Fruit fly (Drosophila melanogaster) whole organism, embryonic: ENCODE data around the gene Oatp30B.

Experiments used
- Ada2b ChIP-seq: fragments of 200-800 bp; sonication (Bioruptor generic); IDR thresholded peaks from 2 replicates; pipeline ENCODE4 v1.3.6; 2022; ENCODE audit warnings: missing biosample characterization, missing genetic modification characterization
- Atf6 ChIP-seq: fragments of 200-800 bp; sonication (Bioruptor generic); IDR thresholded peaks from 2 replicates; pipeline ENCODE4 v1.3.6; 2022; ENCODE audit warnings: missing biosample characterization, missing genetic modification characterization
- Awh ChIP-seq: fragments of 200-800 bp; sonication (Bioruptor generic); IDR thresholded peaks from 2 replicates; pipeline ENCODE4, ENCODE4 v1.3.6; 2022; ENCODE audit warnings: missing biosample characterization, missing genetic modification characterization
- CG1024 ChIP-seq: fragments of 200-800 bp; sonication (Bioruptor generic); IDR thresholded peaks from 2 replicates; pipeline ENCODE4 v1.3.6; 2022; ENCODE audit warnings: missing biosample characterization, missing genetic modification characterization
- CG10274 ChIP-seq: fragments of 200-800 bp; sonication (Bioruptor generic); optimal IDR thresholded peaks from 3 replicates; lab custom pipeline; 2017; ENCODE audit warnings: missing biosample characterization, mild to moderate bottlenecking, missing genetic modification characterization
- CG11398 ChIP-seq: fragments of 200-800 bp; sonication (Bioruptor generic); optimal IDR thresholded peaks from 2 replicates; lab custom pipeline; 2016; ENCODE audit warnings: missing biosample characterization, missing genetic modification characterization
- CG11723 ChIP-seq: fragments of 200-800 bp; sonication (Bioruptor generic); optimal IDR thresholded peaks from 2 replicates; lab custom pipeline; 2017; ENCODE audit warnings: missing biosample characterization, mild to moderate bottlenecking, missing genetic modification characterization
- CG14014 ChIP-seq: fragments of 200-800 bp; sonication (Bioruptor generic); IDR thresholded peaks from 2 replicates; pipeline ENCODE4 v1.3.6; 2022; ENCODE audit warnings: missing biosample characterization, missing genetic modification characterization
- CG1603 ChIP-seq: fragments of 200-800 bp; sonication (Bioruptor generic); optimal IDR thresholded peaks from 2 replicates; lab custom pipeline; 2019; ENCODE audit warnings: missing biosample characterization, mild to moderate bottlenecking, missing genetic modification characterization, moderate library complexity
- CG17186 ChIP-seq: fragments of 200-800 bp; sonication (Bioruptor generic); optimal IDR thresholded peaks from 3 replicates; lab custom pipeline; 2017; ENCODE audit warnings: missing biosample characterization, missing genetic modification reagents, missing genetic modification characterization
- CG17359 ChIP-seq: fragments of 200-800 bp; sonication (Bioruptor generic); optimal IDR thresholded peaks from 3 replicates; lab custom pipeline; 2018; ENCODE audit warnings: missing biosample characterization, mild to moderate bottlenecking, missing genetic modification characterization, moderate library complexity
- CG2202 ChIP-seq: fragments of 200-800 bp; sonication (Bioruptor generic); optimal IDR thresholded peaks from 2 replicates; lab custom pipeline; 2018; ENCODE audit warnings: missing biosample characterization, mild to moderate bottlenecking, missing genetic modification characterization
- CG2889 ChIP-seq: fragments of 200-800 bp; sonication (Bioruptor generic); IDR thresholded peaks from 3 replicates; pipeline ENCODE4 v1.3.6; 2022; ENCODE audit warnings: missing biosample characterization, missing genetic modification characterization
- CG30020 ChIP-seq: fragments of 200-800 bp; optimal IDR thresholded peaks from 2 replicates; lab custom pipeline; 2019; ENCODE audit warnings: missing biosample characterization, mild to moderate bottlenecking, missing genetic modification characterization, moderate library complexity
- CG42726 ChIP-seq: fragments of 200-800 bp; sonication (Bioruptor generic); IDR thresholded peaks from 2 replicates; pipeline ENCODE4 v1.3.6; 2022; ENCODE audit warnings: missing biosample characterization, missing genetic modification characterization; ENCODE audit not compliant: partially characterized antibody
- CG7271 ChIP-seq: fragments of 200-800 bp; sonication (Bioruptor generic); optimal IDR thresholded peaks from 2 replicates; lab custom pipeline; 2018; ENCODE audit warnings: missing biosample characterization, mild to moderate bottlenecking, missing genetic modification characterization, moderate library complexity
- CG8388 ChIP-seq: fragments of 200-800 bp; sonication (Bioruptor generic); optimal IDR thresholded peaks from 2 replicates; lab custom pipeline; 2019; ENCODE audit warnings: missing biosample characterization, mild to moderate bottlenecking, missing genetic modification characterization, moderate library complexity
- CG8765 ChIP-seq: fragments of 200-800 bp; sonication (Bioruptor generic); IDR thresholded peaks from 2 replicates; pipeline ENCODE4 v1.3.6; 2022; ENCODE audit warnings: missing biosample characterization, missing genetic modification characterization
- Dbx ChIP-seq: fragments of 200-800 bp; sonication (Bioruptor generic); IDR thresholded peaks from 3 replicates; pipeline ENCODE4 v1.3.6; 2022; ENCODE audit warnings: missing biosample characterization, missing genetic modification characterization
- Dll ChIP-seq: fragments of 200-800 bp; sonication (Bioruptor generic); IDR thresholded peaks from 4 replicates; pipeline ENCODE4 v1.3.6; 2022; ENCODE audit warnings: missing biosample characterization, missing genetic modification characterization; ENCODE audit not compliant: partially characterized antibody
- Ets97D ChIP-seq: fragments of 200-800 bp; sonication (Bioruptor generic); optimal IDR thresholded peaks from 3 replicates; lab custom pipeline; 2016; ENCODE audit warnings: missing biosample characterization, missing genetic modification characterization
- Hand ChIP-seq: fragments of 200-800 bp; sonication (Bioruptor generic); optimal IDR thresholded peaks from 2 replicates; lab custom pipeline; 2017; ENCODE audit warnings: mild to moderate bottlenecking, missing biosample characterization, missing genetic modification reagents, missing genetic modification characterization
- MTF-1 ChIP-seq: fragments of 200-800 bp; sonication (Bioruptor generic); optimal IDR thresholded peaks from 2 replicates; lab custom pipeline; 2018; ENCODE audit warnings: missing biosample characterization, mild to moderate bottlenecking, missing genetic modification characterization, borderline replicate concordance
- Med ChIP-seq: fragments of 200-800 bp; sonication (Bioruptor generic); peaks from one replicate; lab custom pipeline; 2016; ENCODE audit warnings: missing biosample characterization, missing genetic modification characterization, mild to moderate bottlenecking, inconsistent platforms, moderate library complexity
- Scr ChIP-seq: fragments of 200-800 bp; sonication (Bioruptor generic); IDR thresholded peaks from 2 replicates; pipeline ENCODE4 v1.3.6; 2022; ENCODE audit warnings: missing biosample characterization, missing genetic modification characterization; ENCODE audit not compliant: partially characterized antibody
- Sin3A ChIP-seq: fragments of >200 bp; optimal IDR thresholded peaks from 2 replicates; lab custom pipeline; 2018
- Sox102F ChIP-seq: fragments of 200-800 bp; sonication (Bioruptor generic); optimal IDR thresholded peaks from 2 replicates; lab custom pipeline; 2018; ENCODE audit warnings: missing biosample characterization, mild to moderate bottlenecking, missing genetic modification characterization, moderate library complexity
- al ChIP-seq: fragments of 200-800 bp; sonication (Bioruptor generic); IDR thresholded peaks from 2 replicates; pipeline ENCODE4 v1.3.6; 2022; ENCODE audit warnings: missing biosample characterization, missing genetic modification characterization
- bsh ChIP-seq, 2 experiments: fragments of 200-800 bp; sonication (Bioruptor generic); optimal IDR thresholded peaks; 2 replicates each; lab custom pipeline; 2017 to 2018; ENCODE audit warnings: mild to moderate bottlenecking in 2 of 2, missing biosample characterization in 2 of 2, missing genetic modification characterization in 2 of 2, moderate library complexity in 1 of 2
- crol ChIP-seq: fragments of 200-800 bp; sonication (Bioruptor generic); IDR thresholded peaks from 2 replicates; pipeline ENCODE4 v1.3.6; 2022; ENCODE audit warnings: missing biosample characterization, missing genetic modification characterization
- danr ChIP-seq: fragments of 200-800 bp; sonication (Bioruptor generic); IDR thresholded peaks from 2 replicates; pipeline ENCODE4 v1.3.6; 2022; ENCODE audit warnings: missing biosample characterization, missing genetic modification characterization
- eyg ChIP-seq: fragments of 200-800 bp; sonication (Bioruptor generic); optimal IDR thresholded peaks from 3 replicates; lab custom pipeline; 2016; ENCODE audit warnings: missing biosample characterization, missing genetic modification characterization
- fd64A ChIP-seq: fragments of 200-800 bp; sonication (Bioruptor generic); optimal IDR thresholded peaks from 3 replicates; lab custom pipeline; 2018; ENCODE audit warnings: missing biosample characterization, mild to moderate bottlenecking, missing genetic modification characterization
- gcm ChIP-seq: fragments of 200-800 bp; sonication (Bioruptor generic); optimal IDR thresholded peaks from 2 replicates; lab custom pipeline; 2019; ENCODE audit warnings: missing biosample characterization, mild to moderate bottlenecking, missing genetic modification characterization, moderate library complexity
- gfzf ChIP-seq: fragments of 200-800 bp; sonication (Bioruptor generic); optimal IDR thresholded peaks from 2 replicates; lab custom pipeline; 2016; ENCODE audit warnings: missing biosample characterization, mild to moderate bottlenecking, missing genetic modification characterization, moderate library complexity
- hkb ChIP-seq, 2 experiments: fragments of 200-800 bp in 1 of 2; fragments of >200 bp in 1 of 2; sonication (Bioruptor generic) in 1 of 2; IDR thresholded peaks in 1 of 2; optimal IDR thresholded peaks in 1 of 2; 2 replicates each; pipeline versions ENCODE4 v1.3.6 to Lab custom; 2017 to 2022; ENCODE audit warnings: missing biosample characterization in 1 of 2, missing genetic modification characterization in 1 of 2
- ken ChIP-seq: fragments of 200-800 bp; sonication (Bioruptor generic); IDR thresholded peaks from 3 replicates; pipeline ENCODE4 v1.3.6; 2022; ENCODE audit warnings: missing biosample characterization, missing genetic modification characterization
- nerfin-2 ChIP-seq: fragments of 200-800 bp; sonication (Bioruptor generic); IDR thresholded peaks from 2 replicates; pipeline ENCODE4 v1.3.6; 2022; ENCODE audit warnings: missing biosample characterization, missing genetic modification characterization; ENCODE audit not compliant: partially characterized antibody
- pho ChIP-seq: fragments of 200-800 bp; sonication (Bioruptor generic); optimal IDR thresholded peaks from 2 replicates; lab custom pipeline; 2016; ENCODE audit warnings: missing biosample characterization, missing genetic modification characterization
- psq ChIP-seq: fragments of 200-800 bp; sonication (Bioruptor generic); optimal IDR thresholded peaks from 2 replicates; lab custom pipeline; 2017; ENCODE audit warnings: missing biosample characterization, missing genetic modification characterization
- shn ChIP-seq: fragments of 200-800 bp; sonication (Bioruptor generic); optimal IDR thresholded peaks from 3 replicates; lab custom pipeline; 2016; ENCODE audit warnings: missing biosample characterization, missing genetic modification characterization
- slbo ChIP-seq: fragments of 200-800 bp; sonication (Bioruptor generic); IDR thresholded peaks from 2 replicates; pipeline ENCODE4 v1.3.6; 2022; ENCODE audit warnings: missing biosample characterization, missing genetic modification characterization
- sob ChIP-seq: fragments of 200-800 bp; sonication (Bioruptor generic); IDR thresholded peaks from 2 replicates; pipeline ENCODE4 v1.3.6; 2022; ENCODE audit warnings: missing biosample characterization, missing genetic modification characterization
- sr ChIP-seq: fragments of 200-800 bp; sonication (Bioruptor generic); IDR thresholded peaks from 3 replicates; pipeline ENCODE4 v1.3.6; 2022; ENCODE audit warnings: missing biosample characterization, missing genetic modification characterization
- tll ChIP-seq, 2 experiments: fragments of 200-800 bp in 1 of 2; fragments of >200 bp in 1 of 2; sonication (Bioruptor generic) in 1 of 2; optimal IDR thresholded peaks; 2 replicates each; lab custom pipeline; 2017 to 2019; ENCODE audit warnings: missing biosample characterization in 2 of 2, missing genetic modification characterization in 2 of 2, mild to moderate bottlenecking in 1 of 2, moderate library complexity in 1 of 2
- tna ChIP-seq: fragments of 200-800 bp; sonication (Bioruptor generic); IDR thresholded peaks from 2 replicates; pipeline ENCODE4 v1.3.6; 2022; ENCODE audit warnings: missing biosample characterization, missing genetic modification characterization; ENCODE audit not compliant: partially characterized antibody
- trem ChIP-seq: fragments of 200-800 bp; optimal IDR thresholded peaks from 3 replicates; lab custom pipeline; 2019; ENCODE audit warnings: missing biosample characterization, mild to moderate bottlenecking, missing genetic modification characterization, moderate library complexity
- tup ChIP-seq: fragments of 200-800 bp; sonication (Bioruptor generic); optimal IDR thresholded peaks from 2 replicates; lab custom pipeline; 2016; ENCODE audit warnings: missing biosample characterization, mild to moderate bottlenecking, missing genetic modification characterization, moderate library complexity
- vvl ChIP-seq: fragments of 200-800 bp; sonication (Bioruptor generic); IDR thresholded peaks from 2 replicates; pipeline ENCODE4 v1.3.6; 2022; ENCODE audit warnings: missing biosample characterization, missing genetic modification characterization
- wdn ChIP-seq: fragments of 200-800 bp; sonication (Bioruptor generic); IDR thresholded peaks from 2 replicates; pipeline ENCODE4 v1.3.6; 2022; ENCODE audit warnings: missing biosample characterization, missing genetic modification characterization

The Oatp30B gene

DNA sequence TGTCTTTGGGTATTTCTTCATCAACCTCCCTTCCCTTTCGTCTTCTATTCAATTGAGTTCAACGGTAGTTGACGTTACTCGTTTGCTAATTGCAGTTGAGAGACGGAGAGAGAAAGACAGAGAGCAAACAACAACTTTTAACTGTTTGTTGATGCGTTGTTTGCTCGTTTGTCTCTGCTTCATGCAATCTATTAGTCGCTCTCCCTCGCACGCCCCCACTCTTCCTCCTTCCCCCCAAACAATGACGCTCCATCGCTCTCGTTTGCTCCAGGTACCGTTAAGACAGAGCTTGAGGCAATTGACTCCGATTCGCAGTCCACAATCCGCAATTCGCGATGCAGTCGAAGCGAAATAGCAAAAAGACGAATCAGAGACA lies 23.7 kb upstream of the Oatp30B start (continued):
- TF ChIP-seq gfzf (GFP tag; lab: Kevin White, UChicago) (no peak), CG2202 (tag; lab: Kevin White, UChicago) (no peak), gcm (GFP tag; lab: Kevin White, UChicago) (no peak), Ada2b (GFP tag; lab: Robert Waterston, UW) (no peak), hkb (optimal IDR thresholded peaks at IDR 0.05; lab: Kevin White, UChicago) (no peak), hkb (GFP tag; IDR thresholded peaks at IDR 0.05; lab: Robert Waterston, UW) (0 out of 2 replicates have a peak, but pooled peaks have one; percentile 26), CG1024 (GFP tag; lab: Robert Waterston, UW) (0 out of 2 replicates have a peak, but pooled peaks have one; percentile 37), Sin3A (lab: Kevin White, UChicago) (no peak), CG7271 (tag; lab: Kevin White, UChicago) (no peak), crol (GFP tag; lab: Robert Waterston, UW) (peak; percentile 73; the same call in 1 of the 2 replicates), Ets97D (GFP tag; lab: Kevin White, UChicago) (no peak), ken (GFP tag; lab: Robert Waterston, UW) (no peak), nerfin-2 (GFP tag; lab: Robert Waterston, UW) (no peak), bsh (GFP tag; optimal IDR thresholded peaks at IDR 0.05; lab: Kevin White, UChicago) (peak in 1 of 2 experiments; percentile 12), Dbx (GFP tag; lab: Robert Waterston, UW) (no peak), MTF-1 (GFP tag; lab: Kevin White, UChicago) (no peak), tll (GFP tag; optimal IDR thresholded peaks at IDR 0.05; lab: Kevin White, UChicago) (peak in 1 of 2 experiments; percentile 9), CG11723 (no peak), Dll (no peak), Hand (GFP tag; lab: Kevin White, UChicago) (no peak), vvl (GFP tag; lab: Robert Waterston, UW) (peak; percentile 30; the same call in 1 of the 2 replicates), fd64A (peak; percentile 52), pho (GFP tag; lab: Kevin White, UChicago) (no peak), sr (no peak), eyg (GFP tag; lab: Kevin White, UChicago) (no peak), Atf6 (no peak), tna (no peak), CG8388 (no peak), sob (GFP tag; lab: Robert Waterston, UW) (no peak), CG11398 (GFP tag; lab: Kevin White, UChicago) (peak; percentile 27), tup (GFP tag; lab: Kevin White, UChicago) (no peak), Awh (GFP tag; lab: Robert Waterston, UW) (0 out of 2 replicates have a peak, but pooled peaks have one; percentile 27), trem (no peak), slbo (no peak), Med (GFP tag; lab: Kevin White, UChicago) (peak; percentile 83), CG8765 (GFP tag; lab: Robert Waterston, UW) (no peak), shn (GFP tag; lab: Kevin White, UChicago) (no peak), danr (no peak), CG17359 (peak; percentile 29), CG2889 (no peak), CG14014 (GFP tag; lab: Robert Waterston, UW) (no peak), CG30020 (tag; lab: Kevin White, UChicago) (no peak), Sox102F (GFP tag; lab: Kevin White, UChicago) (no peak), CG42726 (GFP tag; lab: Robert Waterston, UW) (no peak), CG1603 (tag; lab: Kevin White, UChicago) (peak; percentile 12), CG17186 (GFP tag; lab: Kevin White, UChicago) (no peak), psq (GFP tag; lab: Kevin White, UChicago) (no peak), Scr (GFP tag; lab: Robert Waterston, UW) (no peak), al (GFP tag; lab: Robert Waterston, UW) (no peak), CG10274 (GFP tag; lab: Kevin White, UChicago) (no peak), wdn (no peak)
